Worm (Caenorhabditis elegans): Measurements from ENCODE around the gene kqt-2.
A peak's percentile ranks its signal among the peaks of the same experiment; 100 is the strongest.

Gene kqt-2

DNA sequence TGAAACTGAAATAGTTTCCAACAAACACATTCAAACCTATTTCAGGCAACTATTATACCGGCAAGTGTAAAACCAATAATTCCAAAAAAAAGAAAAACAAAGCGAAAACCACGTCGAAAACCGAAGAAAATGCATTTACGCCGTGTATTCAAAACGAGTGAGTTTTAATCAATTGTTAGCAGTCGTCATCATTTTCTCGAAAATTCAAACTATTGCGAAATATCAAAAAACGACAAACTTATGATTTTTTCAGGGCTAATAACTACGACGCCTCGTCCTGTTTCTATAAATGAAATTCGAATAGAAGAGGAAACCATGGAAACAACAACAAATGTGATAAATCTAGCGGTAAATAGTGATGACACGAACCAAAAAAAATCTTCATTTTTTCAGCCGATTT is 40.0 kb upstream of the kqt-2 start:
- TF ChIP-seq ama-1 (optimal IDR thresholded peaks at IDR 0.05) (no peak), zip-4 (GFP tag; optimal IDR thresholded peaks at IDR 0.05) (peak; percentile 18), skn-1 (tag; optimal IDR thresholded peaks at IDR 0.05) (peak; percentile 73)

DNA sequence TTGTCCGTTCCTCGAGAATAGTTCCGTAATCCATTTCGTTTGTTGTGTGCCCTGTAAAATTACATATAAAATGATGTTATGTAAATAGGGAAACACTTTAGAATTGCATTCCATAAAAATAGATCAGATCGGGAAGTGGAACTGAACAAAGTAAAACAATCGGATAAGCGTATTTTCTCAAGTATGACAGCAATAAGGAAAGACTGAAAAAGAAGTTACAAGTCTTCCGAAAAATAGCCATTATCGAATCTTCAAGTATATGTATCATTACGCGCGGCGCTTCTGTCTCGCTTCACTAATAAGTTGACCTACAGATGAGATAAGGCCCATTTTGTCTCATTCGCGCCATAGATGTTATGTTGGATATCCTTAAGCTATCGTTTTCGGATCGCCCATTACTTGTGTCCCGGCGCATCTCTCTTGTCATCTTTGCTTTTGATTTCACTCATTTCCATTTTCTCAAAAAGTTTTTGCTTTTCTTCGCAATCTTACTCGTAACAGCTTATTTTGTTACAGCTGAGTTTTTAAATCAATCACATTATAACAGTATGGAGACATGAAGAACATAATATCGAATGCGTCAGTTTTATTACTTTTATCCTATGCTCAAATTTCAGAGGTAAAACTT is 39.1 kb upstream of the kqt-2 start, which contains the start of the genes fis-2 and F13B9.2:
TSS of gene fis-2 (minus strand) at position 51 of the 628 bp plus-strand sequence.
TSS of gene F13B9.2 (plus strand) at position 515 of the 628 bp plus-strand sequence.
- TF ChIP-seq ceh-82 (tag; optimal IDR thresholded peaks at IDR 0.05): no peak
- no peak for TF ChIP-seq aly-2 (tag; optimal IDR thresholded peaks at IDR 0.05)
- TF ChIP-seq hpl-2 (GFP tag; optimal IDR thresholded peaks at IDR 0.05): no peak
- no peak for TF ChIP-seq efl-1 (optimal IDR thresholded peaks at IDR 0.05)
- peak in 1 of 2 experiments; percentile 74 for TF ChIP-seq efl-1 (GFP tag; optimal IDR thresholded peaks at IDR 0.05 in 1 of 2)
- peak; percentile 82 for TF ChIP-seq blmp-1 (tag; optimal IDR thresholded peaks at IDR 0.05)
- TF ChIP-seq grh-1 (GFP tag; IDR thresholded peaks at IDR 0.05): no peak
- no peak for TF ChIP-seq efl-3 (GFP tag; optimal IDR thresholded peaks at IDR 0.05)

DNA sequence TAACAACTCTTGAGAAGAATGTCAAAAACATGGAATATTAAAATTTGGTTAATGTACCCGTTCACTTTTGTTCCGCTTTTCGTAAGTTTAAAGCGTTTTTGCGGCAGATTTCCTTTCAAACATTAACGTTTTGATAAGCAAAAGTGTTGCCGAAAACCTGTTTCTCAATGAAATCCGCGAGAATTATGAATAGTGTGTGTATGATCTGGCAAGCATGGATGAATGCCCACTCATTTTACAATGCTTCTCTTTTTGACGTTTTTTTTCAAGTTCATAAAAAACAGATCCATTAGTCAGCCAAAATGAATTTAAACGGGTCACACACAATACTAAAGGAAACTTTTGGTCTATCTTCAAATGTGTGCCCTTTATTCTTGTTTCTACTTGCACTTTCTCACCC is 37.8 kb upstream of the kqt-2 start:
- TF ChIP-seq mdl-1 (tag; optimal IDR thresholded peaks at IDR 0.05) (no peak), fos-1 (tag; optimal IDR thresholded peaks at IDR 0.05) (no peak), efl-1 (optimal IDR thresholded peaks at IDR 0.05) (no peak), efl-1 (GFP tag; optimal IDR thresholded peaks at IDR 0.05 in 1 of 2) (no peak), nhr-76 (tag; optimal IDR thresholded peaks at IDR 0.05) (no peak), Y116A8C.19 (tag; optimal IDR thresholded peaks at IDR 0.05; ENCODE audit: borderline replicate concordance) (no peak)

DNA sequence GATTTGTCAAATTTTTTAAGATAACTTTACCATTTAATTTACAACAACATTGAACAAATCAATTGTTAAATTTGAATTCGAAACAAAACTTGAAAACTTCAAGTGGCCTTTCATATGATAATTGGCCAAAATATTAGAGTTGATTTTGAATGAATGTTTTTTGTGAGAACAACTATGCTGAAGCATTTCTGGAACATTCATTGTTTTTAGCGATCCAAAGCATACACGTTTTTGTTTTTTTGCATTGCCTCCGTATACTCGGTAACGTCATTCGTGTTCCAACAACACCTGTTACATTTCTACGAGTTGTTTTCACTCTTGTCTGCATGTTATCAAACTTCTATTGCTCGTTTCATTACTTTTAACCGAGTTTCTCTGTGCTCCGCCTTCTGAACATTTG is 30.8 kb upstream of the kqt-2 start:
- TF ChIP-seq efl-1 (optimal IDR thresholded peaks at IDR 0.05) (no peak), efl-1 (GFP tag; optimal IDR thresholded peaks at IDR 0.05 in 1 of 2) (peak in 1 of 2 experiments; percentile 55), snpc-4 (tag; optimal IDR thresholded peaks at IDR 0.05) (no peak), fkh-4 (tag; optimal IDR thresholded peaks at IDR 0.05; ENCODE audit: borderline replicate concordance) (no peak), nhr-85 (tag) (peak; percentile 26), lir-3 (tag; optimal IDR thresholded peaks at IDR 0.05; ENCODE audit: poor library complexity) (no peak), lin-39 (tag; optimal IDR thresholded peaks at IDR 0.05) (no peak), nhr-77 (tag; optimal IDR thresholded peaks at IDR 0.05) (no peak)

DNA sequence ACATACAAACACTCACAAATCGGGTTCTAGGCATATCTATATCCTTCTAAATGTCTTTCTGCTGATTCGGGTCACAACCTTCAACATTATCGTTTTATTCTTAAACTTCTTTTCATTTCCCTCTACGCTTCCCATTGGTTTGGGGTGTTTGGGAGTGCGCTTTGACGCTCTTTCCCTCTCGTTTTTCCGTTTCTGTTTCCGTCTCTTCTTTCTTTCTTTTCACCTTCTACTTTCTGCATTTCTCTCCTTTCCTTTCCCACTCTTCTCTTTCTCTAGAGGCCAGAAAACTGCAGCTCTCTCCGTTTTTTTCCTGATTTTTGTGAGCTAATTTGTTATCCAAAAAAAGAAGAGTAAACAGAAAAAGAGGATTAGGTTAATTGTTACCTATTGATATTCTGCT is 30.2 kb upstream of the kqt-2 start:
- TF ChIP-seq fkh-4 (tag; optimal IDR thresholded peaks at IDR 0.05; ENCODE audit: borderline replicate concordance) (no peak), nhr-71 (tag; optimal IDR thresholded peaks at IDR 0.05) (peak; percentile 12), mab-9 (GFP tag; IDR thresholded peaks at IDR 0.05) (no peak), nhr-19 (GFP tag; conservative IDR thresholded peaks at IDR 0.05) (no peak), snu-23 (GFP tag; optimal IDR thresholded peaks at IDR 0.05) (peak; percentile 7), nhr-237 (tag; optimal IDR thresholded peaks at IDR 0.05) (no peak), dsc-1 (tag; optimal IDR thresholded peaks at IDR 0.05) (peak; percentile 17), nhr-47 (tag; optimal IDR thresholded peaks at IDR 0.05) (peak; percentile 16), C16A3.4 (tag; optimal IDR thresholded peaks at IDR 0.05) (no peak), ceh-63 (GFP tag; optimal IDR thresholded peaks at IDR 0.05) (no peak), nhr-12 (tag; optimal IDR thresholded peaks at IDR 0.05) (no peak), fos-1 (tag; optimal IDR thresholded peaks at IDR 0.05) (no peak), ces-1 (GFP tag; optimal IDR thresholded peaks at IDR 0.05) (no peak), sox-4 (tag; optimal IDR thresholded peaks at IDR 0.05) (no peak), vab-15 (tag; optimal IDR thresholded peaks at IDR 0.05) (no peak), nhr-85 (tag) (no peak), hpl-2 (GFP tag; optimal IDR thresholded peaks at IDR 0.05) (no peak), snpc-4 (tag; optimal IDR thresholded peaks at IDR 0.05) (no peak), lin-13 (GFP tag; optimal IDR thresholded peaks at IDR 0.05) (no peak), jun-1 (tag; optimal IDR thresholded peaks at IDR 0.05) (no peak), mef-2 (tag; optimal IDR thresholded peaks at IDR 0.05) (no peak), lsy-2 (tag; optimal IDR thresholded peaks at IDR 0.05) (no peak), elt-2 (tag; optimal IDR thresholded peaks at IDR 0.05) (no peak), ceh-88 (GFP tag; IDR thresholded peaks at IDR 0.05) (no peak), lin-14 (GFP tag; optimal IDR thresholded peaks at IDR 0.05) (peak; percentile 64), pqm-1 (tag; optimal IDR thresholded peaks at IDR 0.05) (no peak), egl-27 (tag; optimal IDR thresholded peaks at IDR 0.05) (no peak), lin-15B (tag; optimal IDR thresholded peaks at IDR 0.05) (no peak), C34B4.2 (tag; optimal IDR thresholded peaks at IDR 0.05) (no peak)

Data from whole organism, L1 larva.